Worm (Caenorhabditis elegans): ENCODE measurements around the gene pcdr-1.
A peak's percentile ranks its signal among the peaks of the same experiment; 100 is the strongest.

Gene pcdr-1

DNA sequence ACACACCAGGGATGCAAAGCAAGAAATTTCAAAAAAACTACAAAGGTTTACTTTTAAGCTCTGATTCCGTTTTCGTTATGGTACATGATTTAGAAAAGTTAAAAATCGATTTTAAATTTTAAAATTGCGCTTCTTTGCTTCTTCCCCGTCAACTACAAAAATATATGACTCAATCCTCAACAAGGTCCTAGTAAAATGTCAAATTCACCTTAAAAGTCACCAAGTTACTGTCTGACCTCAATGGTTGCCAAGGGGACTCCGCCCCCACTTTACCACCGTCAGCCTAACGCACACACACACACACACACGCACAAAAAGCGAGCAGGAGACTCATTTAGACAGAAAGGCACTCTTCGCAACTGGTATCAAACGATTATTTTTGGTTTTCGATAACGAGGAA is 14.8 kb downstream of the pcdr-1 start, which contains the start of gene gpn-1:
Gene gpn-1 (plus strand): TSS at position 301 of the 400 bp plus-strand sequence.
- no peak for TF ChIP-seq nhr-6 (tag; optimal IDR thresholded peaks at IDR 0.05)
- TF ChIP-seq saeg-2 (GFP tag; IDR thresholded peaks at IDR 0.05), result no peak
- TF ChIP-seq D1046.2 (GFP tag; IDR thresholded peaks at IDR 0.05), result no peak
- TF ChIP-seq T26A8.4 (GFP tag; IDR thresholded peaks at IDR 0.05), result no peak
- TF ChIP-seq snpc-4 (tag; optimal IDR thresholded peaks at IDR 0.05), result no peak
- no peak for TF ChIP-seq lin-13 (GFP tag; optimal IDR thresholded peaks at IDR 0.05)

DNA sequence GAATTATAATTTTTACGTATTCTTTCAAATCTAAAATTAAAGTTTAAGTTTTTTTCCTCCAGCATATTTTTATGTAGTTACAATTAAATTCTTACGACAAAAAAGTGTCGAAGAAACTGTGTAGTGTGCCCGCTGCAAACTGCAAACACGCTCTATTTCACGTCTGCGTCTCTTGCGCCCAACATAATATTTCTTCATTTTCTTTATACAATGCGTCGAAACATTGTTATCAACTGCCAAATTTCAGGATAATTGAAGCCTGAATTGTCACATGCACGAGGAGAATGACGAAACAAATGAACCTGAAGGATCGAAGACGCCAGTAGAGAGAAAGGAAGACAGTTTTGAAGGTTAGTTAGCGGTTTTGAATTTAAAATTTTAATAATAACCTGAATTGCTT is 22.7 kb downstream of the pcdr-1 start, which contains the start of gene C03H12.1:
Gene C03H12.1 (plus strand): TSS at position 206 of the 400 bp plus-strand sequence.
- TF ChIP-seq php-3 (GFP tag; IDR thresholded peaks at IDR 0.05), result no peak
- TF ChIP-seq F44E2.7 (GFP tag; IDR thresholded peaks at IDR 0.05), result no peak
- TF ChIP-seq unc-39 (tag; optimal IDR thresholded peaks at IDR 0.05), result no peak
- TF ChIP-seq nhr-10 (tag; optimal IDR thresholded peaks at IDR 0.05), result no peak
- TF ChIP-seq mxl-2 (GFP tag; conservative IDR thresholded peaks at IDR 0.05), result no peak
- no peak for TF ChIP-seq ama-1 (optimal IDR thresholded peaks at IDR 0.05)
- TF ChIP-seq mes-2 (tag; optimal IDR thresholded peaks at IDR 0.05; ENCODE audit: poor library complexity, severe bottlenecking), result peak; percentile 41
- no peak for TF ChIP-seq ztf-7 (tag; optimal IDR thresholded peaks at IDR 0.05)
- TF ChIP-seq nhr-25 (tag; optimal IDR thresholded peaks at IDR 0.05; ENCODE audit: borderline replicate concordance, insufficient read depth), result no peak
- no peak for TF ChIP-seq egl-43 (GFP tag; IDR thresholded peaks at IDR 0.05)
- no peak for TF ChIP-seq lin-13 (GFP tag; optimal IDR thresholded peaks at IDR 0.05)
- no peak for TF ChIP-seq ztf-11 (tag; optimal IDR thresholded peaks at IDR 0.05)
- no peak for TF ChIP-seq zip-11 (GFP tag; IDR thresholded peaks at IDR 0.05)
- no peak for TF ChIP-seq Y105C5A.15 (GFP tag; IDR thresholded peaks at IDR 0.05)
- TF ChIP-seq ceh-44 (GFP tag; IDR thresholded peaks at IDR 0.05), result no peak
- TF ChIP-seq mep-1 (tag; optimal IDR thresholded peaks at IDR 0.05), result no peak
- no peak for TF ChIP-seq lin-29 (GFP tag; IDR thresholded peaks at IDR 0.05)
- TF ChIP-seq sdz-12 (GFP tag; optimal IDR thresholded peaks at IDR 0.05), result no peak
- TF ChIP-seq dpl-1 (GFP tag; optimal IDR thresholded peaks at IDR 0.05), result no peak
- no peak for TF ChIP-seq arid-1 (GFP tag; conservative IDR thresholded peaks at IDR 0.05)
- no peak for TF ChIP-seq ceh-28 (tag; optimal IDR thresholded peaks at IDR 0.05)
- TF ChIP-seq Y75B8A.6 (GFP tag; IDR thresholded peaks at IDR 0.05), result no peak
- TF ChIP-seq tag-97 (GFP tag; IDR thresholded peaks at IDR 0.05), result no peak
- no peak for TF ChIP-seq R02D3.7 (tag; optimal IDR thresholded peaks at IDR 0.05)
- TF ChIP-seq F49E8.2 (tag; optimal IDR thresholded peaks at IDR 0.05; ENCODE audit: borderline replicate concordance), result no peak
- TF ChIP-seq lim-7 (GFP tag; IDR thresholded peaks at IDR 0.05), result no peak
- TF ChIP-seq T20F7.1 (GFP tag; optimal IDR thresholded peaks at IDR 0.05), result no peak
- no peak for TF ChIP-seq nhr-111 (GFP tag; optimal IDR thresholded peaks at IDR 0.05)
- no peak for TF ChIP-seq gei-8 (GFP tag; optimal IDR thresholded peaks at IDR 0.05)
- no peak for TF ChIP-seq vab-7 (GFP tag; IDR thresholded peaks at IDR 0.05)
- no peak for TF ChIP-seq lin-39 (tag; optimal IDR thresholded peaks at IDR 0.05)
- no peak for TF ChIP-seq spr-1 (tag; optimal IDR thresholded peaks at IDR 0.05)
- no peak for TF ChIP-seq snpc-1.2 (GFP tag; IDR thresholded peaks at IDR 0.05)
- TF ChIP-seq Y48G9A.11 (GFP tag; IDR thresholded peaks at IDR 0.05), result no peak
- TF ChIP-seq unc-62 (GFP tag; optimal IDR thresholded peaks at IDR 0.05 in 1 of 2), result no peak
- no peak for TF ChIP-seq unc-62 (tag; optimal IDR thresholded peaks at IDR 0.05)
- TF ChIP-seq ceh-32 (tag; optimal IDR thresholded peaks at IDR 0.05; ENCODE audit: poor library complexity), result no peak
- TF ChIP-seq hlh-11 (tag; optimal IDR thresholded peaks at IDR 0.05), result peak; percentile 63
- no peak for TF ChIP-seq egl-27 (tag; optimal IDR thresholded peaks at IDR 0.05)
- peak; percentile 85 for TF ChIP-seq nhr-28 (tag; optimal IDR thresholded peaks at IDR 0.05)
- TF ChIP-seq lin-38 (GFP tag; IDR thresholded peaks at IDR 0.05), result no peak
- TF ChIP-seq daf-8 (GFP tag; IDR thresholded peaks at IDR 0.05), result no peak
- TF ChIP-seq pqm-1 (tag; optimal IDR thresholded peaks at IDR 0.05), result peak; percentile 4
- TF ChIP-seq cey-2 (tag; optimal IDR thresholded peaks at IDR 0.05; ENCODE audit: borderline replicate concordance, insufficient read depth), result no peak
- no peak for TF ChIP-seq Y5F2A.4 (GFP tag; optimal IDR thresholded peaks at IDR 0.05)
- no peak for TF ChIP-seq lsy-2 (tag; optimal IDR thresholded peaks at IDR 0.05)
